Worm (Caenorhabditis elegans) whole organism, L4 larva: ENCODE measurements around the gene vit-4.

Experiments
- ceh-28 ChIP-seq: fragments of 150-350 bp; optimal IDR thresholded peaks from 2 replicates; lab custom pipeline; 2014; ENCODE audit warnings: missing biosample characterization, missing genetic modification reagents, missing genetic modification characterization
- mep-1 ChIP-seq: fragments of 150-350 bp; sonication (generic microtip); optimal IDR thresholded peaks from 3 replicates; lab custom pipeline; 2014; ENCODE audit warnings: missing biosample characterization, missing genetic modification characterization
- pha-4 ChIP-seq, 2 experiments: fragments of 150-350 bp in 1 of 2; fragments of 200-800 bp in 1 of 2; sonication (Bioruptor generic) in 1 of 2; IDR thresholded peaks in 1 of 2; optimal IDR thresholded peaks in 1 of 2; 2 replicates each; pipeline versions ENCODE4 v1.3.6 to Lab custom; 2014 to 2022; ENCODE audit warnings: missing genetic modification characterization in 2 of 2, missing genetic modification reagents in 2 of 2, missing biosample characterization in 1 of 2, missing compliant biosample characterization in 1 of 2
- unc-62 ChIP-seq, 3 experiments: fragments of 150-350 bp in 1 of 3; sonication (generic microtip); optimal IDR thresholded peaks in 2 of 3; peaks in 1 of 3; 1 replicate in 1 of 3; 2 replicates in 2 of 3; lab custom pipeline; 2014 to 2017; ENCODE audit warnings: missing biosample characterization in 3 of 3, missing genetic modification characterization in 3 of 3, missing genetic modification reagents in 3 of 3, missing genotype in 1 of 3

- no peak for TF ChIP-seq ceh-28
- TF ChIP-seq mep-1 (tag; lab: Kevin White, UChicago): no peak
- no peak for TF ChIP-seq pha-4 (GFP tag; IDR thresholded peaks at IDR 0.05; lab: Robert Waterston, UW)
- no peak for TF ChIP-seq pha-4 (tag; optimal IDR thresholded peaks at IDR 0.05; lab: Kevin White, UChicago)
- TF ChIP-seq unc-62 (GFP tag; optimal IDR thresholded peaks at IDR 0.05 in 1 of 2; lab: Kevin White, UChicago): peak in 1 of 2 experiments; percentile 56
- TF ChIP-seq unc-62 (tag; optimal IDR thresholded peaks at IDR 0.05; lab: Kevin White, UChicago): no peak
Measured at ce11 chrX:3513715-3514114, 50.0 kb downstream of the vit-4 start.
